Worm (Caenorhabditis elegans): ENCODE data around the gene ttyh-1.

DNA sequence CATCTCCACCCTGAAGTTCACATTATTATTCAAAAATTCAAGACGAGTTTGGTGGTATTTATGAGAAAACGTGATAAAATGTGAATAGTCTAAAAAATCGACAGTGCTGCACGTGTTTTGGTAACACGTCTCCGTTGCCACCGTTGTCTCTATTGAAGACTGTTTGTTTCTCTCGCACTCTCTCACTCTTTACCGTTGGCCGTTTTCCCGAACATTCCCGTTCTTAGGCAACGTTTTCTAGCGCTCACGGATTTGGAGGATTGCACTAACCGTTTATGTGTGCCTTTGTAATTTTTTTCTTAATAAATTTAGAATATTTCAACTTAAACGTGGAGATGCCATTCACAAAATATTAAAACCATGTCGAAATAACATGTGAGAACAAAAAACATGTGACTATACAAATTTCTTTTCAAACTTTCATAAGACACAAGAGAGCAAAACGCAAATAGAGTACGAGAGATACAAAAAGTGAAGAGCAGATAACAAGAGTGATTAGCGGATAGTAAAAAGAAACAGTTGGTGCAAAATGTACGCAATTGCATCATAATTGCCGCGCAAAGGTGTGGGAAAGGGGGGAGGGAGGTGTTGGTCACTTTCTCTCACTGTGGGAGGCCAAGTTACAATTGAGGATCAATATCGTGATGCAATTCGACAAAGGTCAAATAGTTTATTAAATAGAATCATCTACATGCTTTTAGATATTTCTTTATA is 46.5 kb downstream of the ttyh-1 start, which contains the start of gene pek-1:
- no peak for TF ChIP-seq nhr-23 (tag; optimal IDR thresholded peaks at IDR 0.05)
- no peak for TF ChIP-seq peb-1 (tag; optimal IDR thresholded peaks at IDR 0.05)
- no peak for TF ChIP-seq egl-27 (tag; optimal IDR thresholded peaks at IDR 0.05)
